Worm (Caenorhabditis elegans) whole organism, L2 larva: ENCODE results near the gene srw-121.

Source experiments
- R02D3.7 ChIP-seq: fragments of 150-350 bp; optimal IDR thresholded peaks from 2 replicates; lab custom pipeline; 2014; ENCODE audit warnings: missing biosample characterization, missing genetic modification characterization
- ZK546.5 ChIP-seq: sonication (generic microtip); optimal IDR thresholded peaks from 2 replicates; lab custom pipeline; 2017; ENCODE audit warnings: missing biosample characterization, missing genetic modification characterization
- alr-1 ChIP-seq: fragments of 150-350 bp; optimal IDR thresholded peaks from 2 replicates; lab custom pipeline; 2014; ENCODE audit warnings: missing biosample characterization, missing genetic modification characterization
- ama-1 ChIP-seq: fragments of 150-350 bp; optimal IDR thresholded peaks from 2 replicates; lab custom pipeline; 2018; ENCODE audit warnings: inconsistent platforms
- blmp-1 ChIP-seq: sonication (generic microtip); optimal IDR thresholded peaks from 2 replicates; lab custom pipeline; 2017; ENCODE audit warnings: missing genetic modification characterization, mild to moderate bottlenecking, missing compliant biosample characterization, antibody characterized with exemption, moderate library complexity; ENCODE audit not compliant: insufficient read depth
- ceh-16 ChIP-seq: fragments of 150-350 bp; optimal IDR thresholded peaks from 2 replicates; lab custom pipeline; 2014; ENCODE audit warnings: missing biosample characterization, missing genetic modification characterization
- ceh-82 ChIP-seq: fragments of 150-350 bp; optimal IDR thresholded peaks from 2 replicates; lab custom pipeline; 2014; ENCODE audit warnings: missing biosample characterization, missing genetic modification characterization
- dmd-4 ChIP-seq: sonication (generic microtip); optimal IDR thresholded peaks from 2 replicates; lab custom pipeline; 2017; ENCODE audit warnings: missing biosample characterization, missing genetic modification characterization
- egl-27 ChIP-seq: sonication (generic microtip); optimal IDR thresholded peaks from 3 replicates; lab custom pipeline; 2017; ENCODE audit warnings: missing biosample characterization, missing genetic modification reagents, missing genetic modification characterization
- elt-3 ChIP-seq: sonication (generic microtip); optimal IDR thresholded peaks from 2 replicates; lab custom pipeline; 2017; ENCODE audit warnings: missing biosample characterization, missing genetic modification characterization
- gmeb-1 ChIP-seq: fragments of 150-350 bp; optimal IDR thresholded peaks from 2 replicates; lab custom pipeline; 2014; ENCODE audit warnings: missing biosample characterization, missing genetic modification characterization
- lin-39 ChIP-seq: fragments of 150-350 bp; optimal IDR thresholded peaks from 2 replicates; lab custom pipeline; 2014; ENCODE audit warnings: missing biosample characterization, missing genetic modification reagents, missing genetic modification characterization
- lsy-2 ChIP-seq, 2 experiments: fragments of 150-350 bp in 1 of 2; sonication (generic microtip) in 1 of 2; optimal IDR thresholded peaks; 2 replicates each; lab custom pipeline; 2014 to 2017; ENCODE audit warnings: missing biosample characterization in 2 of 2, missing genetic modification characterization in 2 of 2
- mab-5 ChIP-seq: fragments of 150-350 bp; optimal IDR thresholded peaks from 2 replicates; lab custom pipeline; 2014; ENCODE audit warnings: missing biosample characterization, missing genetic modification characterization
- mdl-1 ChIP-seq, 2 experiments: fragments of 150-350 bp in 1 of 2; sonication (generic microtip) in 1 of 2; optimal IDR thresholded peaks; 2 replicates each; lab custom pipeline; 2017; ENCODE audit warnings: missing biosample characterization in 2 of 2, missing genetic modification characterization in 2 of 2
- nhr-11 ChIP-seq: fragments of 150-350 bp; optimal IDR thresholded peaks from 2 replicates; lab custom pipeline; 2014; ENCODE audit warnings: missing biosample characterization, missing genetic modification characterization
- nhr-12 ChIP-seq: fragments of 150-350 bp; optimal IDR thresholded peaks from 2 replicates; lab custom pipeline; 2014; ENCODE audit warnings: missing biosample characterization, missing genetic modification characterization
- nhr-21 ChIP-seq: fragments of 150-350 bp; optimal IDR thresholded peaks from 2 replicates; lab custom pipeline; 2014; ENCODE audit warnings: missing biosample characterization, missing genetic modification characterization
- nhr-23 ChIP-seq: fragments of 150-350 bp; optimal IDR thresholded peaks from 2 replicates; lab custom pipeline; 2014; ENCODE audit warnings: missing biosample characterization, missing genetic modification reagents, missing genetic modification characterization
- nhr-6 ChIP-seq: fragments of 150-350 bp; optimal IDR thresholded peaks from 2 replicates; lab custom pipeline; 2014; ENCODE audit warnings: missing biosample characterization, missing genetic modification characterization
- peb-1 ChIP-seq: fragments of 150-350 bp; optimal IDR thresholded peaks from 2 replicates; lab custom pipeline; 2014; ENCODE audit warnings: missing biosample characterization, missing genetic modification characterization
- sem-4 ChIP-seq: fragments of 150-350 bp; optimal IDR thresholded peaks from 2 replicates; lab custom pipeline; 2014; ENCODE audit warnings: missing biosample characterization, missing genetic modification reagents, missing genetic modification characterization
- skn-1 ChIP-seq: sonication (generic microtip); optimal IDR thresholded peaks from 2 replicates; lab custom pipeline; 2017; ENCODE audit warnings: missing biosample characterization, missing genetic modification characterization
- sma-3 ChIP-seq: sonication (generic microtip); optimal IDR thresholded peaks from 2 replicates; lab custom pipeline; 2016; ENCODE audit warnings: missing genetic modification reagents, missing genetic modification characterization, missing compliant biosample characterization
- sma-9 ChIP-seq, 2 experiments: fragments of 150-350 bp in 1 of 2; sonication (generic microtip) in 1 of 2; optimal IDR thresholded peaks; 2 replicates each; lab custom pipeline; 2014 to 2016; ENCODE audit warnings: missing genetic modification characterization in 2 of 2, mild to moderate bottlenecking in 1 of 2, missing biosample characterization in 1 of 2, missing compliant biosample characterization in 1 of 2, missing genetic modification reagents in 1 of 2, moderate library complexity in 1 of 2
- snpc-4 ChIP-seq: fragments of 150-350 bp; optimal IDR thresholded peaks from 2 replicates; lab custom pipeline; 2014; ENCODE audit warnings: missing biosample characterization, missing genetic modification characterization
- unc-39 ChIP-seq: fragments of 150-350 bp; optimal IDR thresholded peaks from 2 replicates; lab custom pipeline; 2014; ENCODE audit warnings: missing biosample characterization, missing genetic modification characterization
- unc-55 ChIP-seq: fragments of 150-350 bp; sonication (generic microtip); optimal IDR thresholded peaks from 3 replicates; lab custom pipeline; 2014; ENCODE audit warnings: missing biosample characterization, missing genetic modification reagents, missing genetic modification characterization
- zag-1 ChIP-seq: fragments of 150-350 bp; optimal IDR thresholded peaks from 2 replicates; lab custom pipeline; 2014; ENCODE audit warnings: missing biosample characterization, missing genetic modification characterization
- ztf-1 ChIP-seq: fragments of 200-800 bp; sonication (Bioruptor generic); conservative IDR thresholded peaks from 2 replicates; pipeline ENCODE4 v1.3.6; 2022; ENCODE audit warnings: missing genetic modification characterization, missing compliant biosample characterization
- ztf-11 ChIP-seq: sonication (generic microtip); optimal IDR thresholded peaks from 2 replicates; lab custom pipeline; 2017; ENCODE audit warnings: missing biosample characterization, missing genetic modification characterization
- ztf-4 ChIP-seq: fragments of 150-350 bp; optimal IDR thresholded peaks from 2 replicates; lab custom pipeline; 2014; ENCODE audit warnings: missing biosample characterization, missing genetic modification characterization

srw-121 gene

ce11 chrV:2987407-2987806 is 4.0 kb downstream of the srw-121 start, which contains the start of gene srh-85:
srh-85 (minus strand) TSS chrV:2987507.
- no peak for TF ChIP-seq ceh-82 (tag; lab: Kevin White, UChicago)
- TF ChIP-seq ztf-11 (tag; lab: Kevin White, UChicago), result no peak
- no peak for TF ChIP-seq nhr-11 (tag; lab: Kevin White, UChicago)
- no peak for TF ChIP-seq mab-5 (tag; lab: Kevin White, UChicago)
- TF ChIP-seq nhr-12, result no peak
- no peak for TF ChIP-seq nhr-21 (tag; lab: Kevin White, UChicago)
- TF ChIP-seq gmeb-1 (tag; lab: Kevin White, UChicago), result no peak
- no peak for TF ChIP-seq ama-1 (lab: Kevin White, UChicago)
- no peak for TF ChIP-seq alr-1
- TF ChIP-seq ZK546.5, result no peak
- TF ChIP-seq R02D3.7 (tag; lab: Kevin White, UChicago), result no peak
- no peak for TF ChIP-seq dmd-4 (tag; lab: Kevin White, UChicago)
- no peak for TF ChIP-seq lin-39 (tag; lab: Kevin White, UChicago)

ce11 chrV:2985309-2985708 is 6.1 kb downstream of the srw-121 start, which contains the start of gene srw-139:
srw-139 (minus strand) TSS chrV:2985409.
- no peak for TF ChIP-seq unc-39 (tag; lab: Kevin White, UChicago)
- no peak for TF ChIP-seq zag-1 (tag; lab: Kevin White, UChicago)
- TF ChIP-seq skn-1 (tag; lab: Kevin White, UChicago), result no peak
- no peak for TF ChIP-seq R02D3.7 (tag; lab: Kevin White, UChicago)
- no peak for TF ChIP-seq nhr-23 (tag; lab: Kevin White, UChicago)
- TF ChIP-seq peb-1 (tag; lab: Kevin White, UChicago), result no peak
- no peak for TF ChIP-seq gmeb-1 (tag; lab: Kevin White, UChicago)
- no peak for TF ChIP-seq blmp-1
- TF ChIP-seq dmd-4 (tag; lab: Kevin White, UChicago), result no peak
- no peak for TF ChIP-seq sem-4
- no peak for TF ChIP-seq nhr-6 (tag; lab: Kevin White, UChicago)
- TF ChIP-seq ceh-16 (tag; lab: Kevin White, UChicago), result no peak
- no peak for TF ChIP-seq ztf-4
- no peak for TF ChIP-seq lsy-2 (tag; optimal IDR thresholded peaks at IDR 0.05; lab: Kevin White, UChicago)

ce11 chrV:2983351-2983750 is 8.0 kb downstream of the srw-121 start, which contains the start of gene srw-117:
srw-117 (minus strand) TSS chrV:2983451.
- TF ChIP-seq ztf-11 (tag; lab: Kevin White, UChicago), result no peak
- TF ChIP-seq nhr-6 (tag; lab: Kevin White, UChicago), result no peak
- no peak for TF ChIP-seq mdl-1 (tag; optimal IDR thresholded peaks at IDR 0.05; lab: Kevin White, UChicago)
- TF ChIP-seq, all 48 proteins: peak for 0

- no peak for TF ChIP-seq nhr-21 (tag; lab: Kevin White, UChicago)
- TF ChIP-seq blmp-1, result no peak
- TF ChIP-seq R02D3.7 (tag; lab: Kevin White, UChicago), result no peak
- TF ChIP-seq snpc-4 (tag; lab: Kevin White, UChicago), result no peak
- no peak for TF ChIP-seq zag-1 (tag; lab: Kevin White, UChicago)
- no peak for TF ChIP-seq lin-39 (tag; lab: Kevin White, UChicago)
- no peak for TF ChIP-seq sma-9 (GFP tag; optimal IDR thresholded peaks at IDR 0.05; lab: Kevin White, UChicago)
- no peak for TF ChIP-seq sma-9 (tag; optimal IDR thresholded peaks at IDR 0.05; lab: Kevin White, UChicago)
- no peak for TF ChIP-seq dmd-4 (tag; lab: Kevin White, UChicago)
- no peak for TF ChIP-seq egl-27 (tag; lab: Kevin White, UChicago)
- TF ChIP-seq ztf-11 (tag; lab: Kevin White, UChicago), result no peak
- TF ChIP-seq alr-1, result no peak
- no peak for TF ChIP-seq peb-1 (tag; lab: Kevin White, UChicago)
- TF ChIP-seq gmeb-1 (tag; lab: Kevin White, UChicago), result no peak
These were observed 11.4 kb downstream of the srw-121 start, which contains the start of gene srw-118 for ce11 chrV:2979978-2980377. srw-118 (minus strand) TSS chrV:2980078.

ce11 chrV:2976287-2976686 is 15.1 kb downstream of the srw-121 start, which contains the start of gene srw-124:
srw-124 (plus strand) TSS chrV:2976587.
- TF ChIP-seq sma-3, result no peak
- no peak for TF ChIP-seq alr-1
- TF ChIP-seq snpc-4 (tag; lab: Kevin White, UChicago), result no peak
- no peak for TF ChIP-seq unc-55
- no peak for TF ChIP-seq blmp-1
- no peak for TF ChIP-seq mab-5 (tag; lab: Kevin White, UChicago)
- no peak for TF ChIP-seq elt-3 (tag; lab: Kevin White, UChicago)
- TF ChIP-seq R02D3.7 (tag; lab: Kevin White, UChicago), result no peak
- TF ChIP-seq unc-39 (tag; lab: Kevin White, UChicago), result no peak
- TF ChIP-seq ztf-1 (GFP tag; lab: Robert Waterston, UW), result no peak
